Worm (Caenorhabditis elegans) whole organism, L4 larva: Measurements from ENCODE around the gene ZK632.4.

Experiments used
- F10B5.3 ChIP-seq: sonication (generic microtip); optimal IDR thresholded peaks from 2 replicates; lab custom pipeline; 2016; ENCODE audit warnings: mild to moderate bottlenecking, missing genetic modification characterization, missing compliant biosample characterization
- F44E2.7 ChIP-seq: fragments of 200-800 bp; sonication (Bioruptor generic); IDR thresholded peaks from 2 replicates; pipeline ENCODE4 v2.1.2; 2022; ENCODE audit warnings: missing genetic modification characterization, missing compliant biosample characterization
- T20F7.1 ChIP-seq: fragments of 200-800 bp; sonication (Bioruptor generic); optimal IDR thresholded peaks from 2 replicates; lab custom pipeline; 2018; ENCODE audit warnings: mild to moderate bottlenecking, missing genetic modification characterization, missing compliant biosample characterization
- T26A8.4 ChIP-seq: fragments of 200-800 bp; sonication (Bioruptor generic); IDR thresholded peaks from 2 replicates; pipeline ENCODE4 v1.3.6; 2022; ENCODE audit warnings: missing genetic modification characterization, missing compliant biosample characterization
- Y5F2A.4 ChIP-seq: fragments of 200-800 bp; sonication (Bioruptor generic); optimal IDR thresholded peaks from 2 replicates; lab custom pipeline; 2018; ENCODE audit warnings: mild to moderate bottlenecking, missing genetic modification characterization, missing compliant biosample characterization
- Y75B8A.6 ChIP-seq: fragments of 200-800 bp; sonication (Bioruptor generic); IDR thresholded peaks from 2 replicates; pipeline ENCODE4 v1.3.6; 2022; ENCODE audit warnings: missing genetic modification reagents, missing genetic modification characterization, missing compliant biosample characterization
- ZK546.5 ChIP-seq, 2 experiments: sonication (generic microtip); optimal IDR thresholded peaks; 2 replicates each; lab custom pipeline; 2017; ENCODE audit warnings: missing biosample characterization in 2 of 2, missing genetic modification characterization in 2 of 2
- aly-2 ChIP-seq: sonication (generic microtip); optimal IDR thresholded peaks from 2 replicates; lab custom pipeline; 2018; ENCODE audit warnings: missing biosample characterization, missing genetic modification characterization
- cey-2 ChIP-seq: sonication (generic microtip); optimal IDR thresholded peaks from 3 replicates; lab custom pipeline; 2017; ENCODE audit warnings: missing genetic modification characterization, mild to moderate bottlenecking, missing compliant biosample characterization, antibody characterized with exemption, borderline replicate concordance; ENCODE audit not compliant: insufficient read depth
- daf-16 ChIP-seq, 3 experiments: sonication (generic microtip); optimal IDR thresholded peaks; 2 replicates each; lab custom pipeline; 2016 to 2017; ENCODE audit warnings: missing genetic modification characterization in 3 of 3, missing genetic modification reagents in 3 of 3, mild to moderate bottlenecking in 2 of 3, missing compliant biosample characterization in 2 of 3, missing biosample characterization in 1 of 3, moderate library complexity in 1 of 3
- daf-19 ChIP-seq: fragments of 200-800 bp; sonication (Bioruptor generic); conservative IDR thresholded peaks from 2 replicates; pipeline ENCODE4 v1.3.6; 2022; ENCODE audit warnings: missing genetic modification characterization, missing compliant biosample characterization
- dmd-6 ChIP-seq: fragments of 200-800 bp; sonication (Bioruptor generic); IDR thresholded peaks from 2 replicates; pipeline ENCODE4 v1.3.6; 2022; ENCODE audit warnings: missing genetic modification reagents, missing genetic modification characterization, missing compliant biosample characterization
- dmd-8 ChIP-seq: fragments of 200-800 bp; sonication (Bioruptor generic); IDR thresholded peaks from 2 replicates; pipeline ENCODE4 v1.3.6; 2022; ENCODE audit warnings: missing genetic modification characterization, missing compliant biosample characterization
- dpl-1 ChIP-seq: fragments of 150-350 bp; optimal IDR thresholded peaks from 2 replicates; lab custom pipeline; 2014; ENCODE audit warnings: missing biosample characterization, missing genetic modification reagents, missing genetic modification characterization
- duxl-1 ChIP-seq: sonication (generic microtip); optimal IDR thresholded peaks from 2 replicates; lab custom pipeline; 2016; ENCODE audit warnings: mild to moderate bottlenecking, missing genetic modification characterization, moderate library complexity, missing compliant biosample characterization; ENCODE audit not compliant: poor library complexity
- dve-1 ChIP-seq: sonication (generic microtip); optimal IDR thresholded peaks from 2 replicates; lab custom pipeline; 2017; ENCODE audit warnings: antibody characterized with exemption, mild to moderate bottlenecking, missing genetic modification characterization, missing compliant biosample characterization; ENCODE audit not compliant: insufficient read depth
- egl-27 ChIP-seq: sonication (generic microtip); optimal IDR thresholded peaks from 3 replicates; lab custom pipeline; 2017; ENCODE audit warnings: missing biosample characterization, missing genetic modification reagents, missing genetic modification characterization
- fkh-10 ChIP-seq: fragments of 150-350 bp; optimal IDR thresholded peaks from 2 replicates; lab custom pipeline; 2014; ENCODE audit warnings: missing biosample characterization, missing genetic modification reagents, missing genetic modification characterization
- gei-8 ChIP-seq: fragments of 200-800 bp; sonication (Bioruptor generic); optimal IDR thresholded peaks from 2 replicates; lab custom pipeline; 2018; ENCODE audit warnings: mild to moderate bottlenecking, missing genetic modification characterization, missing compliant biosample characterization
- jun-1 ChIP-seq: fragments of 150-350 bp; optimal IDR thresholded peaks from 2 replicates; lab custom pipeline; 2014; ENCODE audit warnings: missing biosample characterization, missing genetic modification reagents, missing genetic modification characterization
- lin-38 ChIP-seq: fragments of 200-800 bp; sonication (Bioruptor generic); IDR thresholded peaks from 2 replicates; pipeline ENCODE4 v1.3.6; 2022; ENCODE audit warnings: missing genetic modification reagents, missing genetic modification characterization, missing compliant biosample characterization
- lir-3 ChIP-seq: sonication (generic microtip); optimal IDR thresholded peaks from 2 replicates; lab custom pipeline; 2016; ENCODE audit warnings: mild to moderate bottlenecking, missing genetic modification characterization, missing compliant biosample characterization
- lsy-2 ChIP-seq, 2 experiments: fragments of 150-350 bp in 1 of 2; sonication (generic microtip) in 1 of 2; optimal IDR thresholded peaks; 2 replicates each; lab custom pipeline; 2014 to 2017; ENCODE audit warnings: missing biosample characterization in 2 of 2, missing genetic modification characterization in 2 of 2
- madf-5 ChIP-seq, 2 experiments: fragments of 200-800 bp; sonication (Bioruptor generic); IDR thresholded peaks; 2 replicates each; pipeline ENCODE4 v1.3.6; 2022; ENCODE audit warnings: missing compliant biosample characterization in 2 of 2, missing genetic modification characterization in 2 of 2
- nhr-28 ChIP-seq: fragments of 150-350 bp; optimal IDR thresholded peaks from 2 replicates; lab custom pipeline; 2014; ENCODE audit warnings: missing biosample characterization, missing genetic modification characterization
- nhr-48 ChIP-seq: sonication (generic microtip); optimal IDR thresholded peaks from 2 replicates; lab custom pipeline; 2016; ENCODE audit warnings: mild to moderate bottlenecking, missing genetic modification characterization, missing compliant biosample characterization
- pha-4 ChIP-seq, 2 experiments: fragments of 150-350 bp in 1 of 2; fragments of 200-800 bp in 1 of 2; sonication (Bioruptor generic) in 1 of 2; IDR thresholded peaks in 1 of 2; optimal IDR thresholded peaks in 1 of 2; 2 replicates each; pipeline versions ENCODE4 v1.3.6 to Lab custom; 2014 to 2022; ENCODE audit warnings: missing genetic modification characterization in 2 of 2, missing genetic modification reagents in 2 of 2, missing biosample characterization in 1 of 2, missing compliant biosample characterization in 1 of 2
- pqm-1 ChIP-seq: sonication (generic microtip); optimal IDR thresholded peaks from 2 replicates; lab custom pipeline; 2017; ENCODE audit warnings: missing biosample characterization, missing genetic modification characterization
- rbr-2 ChIP-seq: sonication (generic microtip); optimal IDR thresholded peaks from 2 replicates; lab custom pipeline; 2016; ENCODE audit warnings: missing genotype, missing genetic modification characterization, missing compliant biosample characterization
- skn-1 ChIP-seq: fragments of 150-350 bp; optimal IDR thresholded peaks from 2 replicates; lab custom pipeline; 2014; ENCODE audit warnings: missing biosample characterization, missing genetic modification characterization
- snpc-4 ChIP-seq: fragments of 150-350 bp; optimal IDR thresholded peaks from 2 replicates; lab custom pipeline; 2014; ENCODE audit warnings: missing biosample characterization, missing genetic modification characterization
- spr-1 ChIP-seq: sonication (generic microtip); optimal IDR thresholded peaks from 2 replicates; lab custom pipeline; 2016; ENCODE audit warnings: mild to moderate bottlenecking, missing genetic modification characterization, missing compliant biosample characterization
- spr-3 ChIP-seq: fragments of 200-800 bp; sonication (Bioruptor generic); optimal IDR thresholded peaks from 2 replicates; lab custom pipeline; 2018; ENCODE audit warnings: mild to moderate bottlenecking, missing genetic modification characterization, missing compliant biosample characterization
- tag-97 ChIP-seq: fragments of 200-800 bp; sonication (Bioruptor generic); IDR thresholded peaks from 2 replicates; pipeline ENCODE4 v1.3.6; 2022; ENCODE audit warnings: missing genetic modification characterization, missing compliant biosample characterization
- tra-1 ChIP-seq: fragments of 200-800 bp; sonication (Bioruptor generic); IDR thresholded peaks from 2 replicates; pipeline ENCODE4 v1.3.6; 2022; ENCODE audit warnings: missing genetic modification reagents, missing genetic modification characterization, missing compliant biosample characterization
- unc-130 ChIP-seq: sonication (generic microtip); optimal IDR thresholded peaks from 2 replicates; lab custom pipeline; 2016; ENCODE audit warnings: missing genetic modification reagents, missing genetic modification characterization, missing compliant biosample characterization
- unc-62 ChIP-seq, 3 experiments: fragments of 150-350 bp in 1 of 3; sonication (generic microtip); optimal IDR thresholded peaks in 2 of 3; peaks in 1 of 3; 1 replicate in 1 of 3; 2 replicates in 2 of 3; lab custom pipeline; 2014 to 2017; ENCODE audit warnings: missing biosample characterization in 3 of 3, missing genetic modification characterization in 3 of 3, missing genetic modification reagents in 3 of 3, missing genotype in 1 of 3
- vab-7 ChIP-seq: fragments of 200-800 bp; sonication (Bioruptor generic); IDR thresholded peaks from 2 replicates; pipeline ENCODE4 v1.3.6; 2022; ENCODE audit warnings: missing genetic modification reagents, missing genetic modification characterization, missing compliant biosample characterization
- zag-1 ChIP-seq: fragments of 150-350 bp; optimal IDR thresholded peaks from 2 replicates; lab custom pipeline; 2014; ENCODE audit warnings: missing biosample characterization, missing genetic modification characterization
- zip-11 ChIP-seq: fragments of 200-800 bp; sonication (Bioruptor generic); IDR thresholded peaks from 2 replicates; pipeline ENCODE4 v1.3.6; 2022; ENCODE audit warnings: missing genetic modification characterization, missing compliant biosample characterization

The ZK632.4 gene

DNA sequence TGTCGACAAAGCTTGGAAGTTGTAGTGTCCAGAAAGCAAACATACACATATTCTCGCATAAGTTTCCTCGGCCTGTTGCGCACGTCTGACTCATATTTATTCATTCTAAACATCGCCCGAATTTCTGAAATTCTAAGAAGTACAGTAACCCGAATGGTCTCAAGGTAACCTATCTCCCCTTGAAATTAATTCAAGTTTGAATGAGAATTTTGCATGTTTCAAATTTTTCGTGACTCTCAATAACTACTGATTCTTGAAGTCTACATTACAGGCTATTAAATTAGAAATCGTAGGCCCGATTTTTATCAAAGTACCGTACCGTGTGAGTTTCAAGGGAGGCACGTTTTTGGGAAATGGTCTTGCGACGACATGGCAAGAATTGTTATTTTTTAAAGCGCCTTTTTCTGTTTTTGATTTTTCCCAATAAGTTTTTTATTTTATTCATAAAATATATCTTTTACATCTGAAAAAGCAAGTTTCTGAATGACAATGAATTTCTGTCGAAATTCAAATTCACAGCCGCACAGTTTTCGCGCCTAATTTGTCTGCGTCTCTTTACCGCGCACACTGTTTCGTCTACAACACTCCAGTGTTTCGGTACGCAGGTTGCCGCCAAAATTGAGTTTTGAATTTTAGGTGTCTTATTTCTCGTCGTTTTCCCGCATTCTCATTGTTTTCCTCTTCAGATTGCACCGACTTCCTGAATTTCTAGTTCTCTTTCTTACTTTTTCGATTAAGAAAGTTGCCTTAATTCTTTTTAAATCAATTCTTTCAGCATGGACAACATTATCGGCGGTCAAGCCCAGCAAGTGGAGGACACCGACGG, 13.4 kb downstream of the ZK632.4 start, which contains the start of the genes R10E11.9 and mcm-6:
R10E11.9 (minus strand) TSS at position 51 of the 826 bp plus-strand sequence.
mcm-6 (plus strand) TSS at position 776 of the 826 bp plus-strand sequence.
- no peak for TF ChIP-seq daf-16 (GFP tag; optimal IDR thresholded peaks at IDR 0.05; lab: Kevin White, UChicago)
- peak; percentile 23 for TF ChIP-seq daf-16 (tag; optimal IDR thresholded peaks at IDR 0.05; lab: Kevin White, UChicago)
- no peak for TF ChIP-seq duxl-1 (tag; lab: Kevin White, UChicago)
- TF ChIP-seq tag-97 (GFP tag; lab: Robert Waterston, UW) = no peak
- peak; percentile 79 for TF ChIP-seq dpl-1 (GFP tag; lab: Kevin White, UChicago)
- peak in 1 of 2 experiments; percentile 11 for TF ChIP-seq unc-62 (GFP tag; optimal IDR thresholded peaks at IDR 0.05 in 1 of 2; lab: Kevin White, UChicago)
- no peak for TF ChIP-seq unc-62 (tag; optimal IDR thresholded peaks at IDR 0.05; lab: Kevin White, UChicago)
- peak; percentile 70 for TF ChIP-seq nhr-28
- peak; percentile 62 for TF ChIP-seq unc-130 (GFP tag; lab: Kevin White, UChicago)

DNA sequence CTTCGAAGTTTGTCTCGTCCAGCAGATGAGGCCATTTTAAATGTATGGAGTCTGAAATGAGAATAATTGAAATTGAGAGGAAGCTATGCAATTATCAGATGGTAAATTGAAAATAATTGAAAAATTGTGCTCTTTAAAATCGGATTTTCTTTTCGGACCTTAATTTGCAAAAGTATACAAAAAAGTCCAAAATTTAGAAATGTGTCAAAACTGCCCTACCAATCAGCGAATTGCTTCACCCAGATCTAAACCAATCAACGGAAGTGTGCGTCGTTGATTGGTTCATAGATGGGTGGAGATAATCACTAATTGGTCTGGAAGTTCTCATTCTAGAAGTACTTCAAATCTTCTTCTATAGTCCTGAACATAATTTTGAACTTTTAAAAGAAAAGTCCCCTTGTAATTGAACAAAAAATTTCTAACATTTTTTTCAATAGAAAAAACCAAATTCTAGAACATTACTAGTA, 17.6 kb downstream of the ZK632.4 start, which contains the start of gene R10E11.5:
R10E11.5 (minus strand) TSS at position 51 of the 467 bp plus-strand sequence.
- no peak for TF ChIP-seq madf-5 (GFP tag; IDR thresholded peaks at IDR 0.05; lab: Robert Waterston, UW)
- TF ChIP-seq pqm-1 = no peak
- TF ChIP-seq F44E2.7 (GFP tag; lab: Robert Waterston, UW) = no peak
- TF ChIP-seq fkh-10 (GFP tag; lab: Kevin White, UChicago) = no peak
- TF ChIP-seq jun-1 (tag; lab: Kevin White, UChicago) = no peak
- TF ChIP-seq vab-7 (GFP tag; lab: Robert Waterston, UW) = no peak
- TF ChIP-seq tra-1 (GFP tag; lab: Robert Waterston, UW) = no peak
- no peak for TF ChIP-seq dve-1
- TF ChIP-seq, all 104 proteins: peak for 0

DNA sequence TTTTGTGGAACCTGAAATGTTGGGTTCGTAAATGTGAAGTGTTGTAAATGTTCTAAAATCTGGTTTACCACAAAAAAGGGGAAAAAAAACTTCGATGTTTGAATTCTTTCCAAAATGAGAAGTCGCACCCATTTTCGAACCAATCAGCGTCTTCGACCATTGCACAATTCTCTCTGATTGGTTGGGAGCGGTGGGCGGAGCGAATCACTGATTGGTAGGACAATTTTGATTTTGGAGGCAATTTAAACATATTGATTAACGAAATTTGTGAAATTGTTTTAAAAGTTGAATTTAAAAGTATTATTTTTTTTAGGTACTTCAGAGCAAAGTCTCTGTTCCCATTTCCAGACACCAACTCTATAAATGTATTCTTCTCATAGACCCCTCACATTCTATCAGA, 18.2 kb downstream of the ZK632.4 start:
- TF ChIP-seq ZK546.5 (tag; optimal IDR thresholded peaks at IDR 0.05; lab: Kevin White, UChicago) (no peak), lir-3 (tag; lab: Kevin White, UChicago) (no peak), skn-1 (no peak), Y5F2A.4 (GFP tag; lab: Kevin White, UChicago) (no peak), fkh-10 (GFP tag; lab: Kevin White, UChicago) (no peak), Y75B8A.6 (GFP tag; lab: Robert Waterston, UW) (no peak), spr-3 (GFP tag; lab: Kevin White, UChicago) (no peak), pha-4 (GFP tag; IDR thresholded peaks at IDR 0.05; lab: Robert Waterston, UW) (no peak), pha-4 (tag; optimal IDR thresholded peaks at IDR 0.05; lab: Kevin White, UChicago) (no peak), aly-2 (tag; lab: Kevin White, UChicago) (no peak), zip-11 (GFP tag; lab: Robert Waterston, UW) (no peak), gei-8 (no peak), rbr-2 (tag; lab: Kevin White, UChicago) (no peak), egl-27 (tag; lab: Kevin White, UChicago) (no peak), daf-19 (GFP tag; lab: Robert Waterston, UW) (no peak)

DNA sequence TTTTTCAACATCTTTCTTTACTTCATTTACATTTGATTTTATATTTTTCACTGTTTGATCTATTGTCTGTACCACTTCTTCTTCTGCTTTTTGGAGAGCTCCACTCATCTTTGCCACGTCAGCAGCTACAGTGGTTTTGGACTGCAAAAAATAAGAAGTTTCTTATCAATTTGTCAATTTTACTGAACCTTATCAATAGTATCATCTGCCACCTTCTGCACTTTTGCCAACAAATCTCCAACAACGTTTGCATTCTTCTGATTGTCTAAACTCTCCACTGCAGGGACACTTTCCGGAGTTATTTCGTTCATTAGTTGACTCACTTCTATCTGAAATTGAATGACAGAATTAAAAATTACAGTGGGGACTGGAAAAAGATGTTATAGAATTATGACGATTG, 20.5 kb downstream of the ZK632.4 start:
- TF ChIP-seq zip-11 (GFP tag; lab: Robert Waterston, UW) (no peak), cey-2 (no peak), F10B5.3 (tag; lab: Kevin White, UChicago) (no peak), ZK546.5 (tag; optimal IDR thresholded peaks at IDR 0.05; lab: Kevin White, UChicago) (no peak), lsy-2 (tag; optimal IDR thresholded peaks at IDR 0.05; lab: Kevin White, UChicago) (peak in 1 of 2 experiments; percentile 10), dve-1 (peak; percentile 54), egl-27 (tag; lab: Kevin White, UChicago) (no peak), daf-16 (GFP tag; optimal IDR thresholded peaks at IDR 0.05; lab: Kevin White, UChicago) (no peak), daf-16 (tag; optimal IDR thresholded peaks at IDR 0.05; lab: Kevin White, UChicago) (peak; percentile 33), pqm-1 (peak; percentile 88), nhr-48 (tag; lab: Kevin White, UChicago) (no peak), vab-7 (GFP tag; lab: Robert Waterston, UW) (no peak), T20F7.1 (GFP tag; lab: Kevin White, UChicago) (peak; percentile 5), zag-1 (tag; lab: Kevin White, UChicago) (no peak), dmd-8 (GFP tag; lab: Robert Waterston, UW) (no peak), T26A8.4 (GFP tag; lab: Robert Waterston, UW) (no peak), dmd-6 (GFP tag; lab: Robert Waterston, UW) (peak; percentile 74), spr-1 (tag; lab: Kevin White, UChicago) (no peak), madf-5 (GFP tag; IDR thresholded peaks at IDR 0.05; lab: Robert Waterston, UW) (no peak), snpc-4 (tag; lab: Kevin White, UChicago) (no peak), unc-130 (GFP tag; lab: Kevin White, UChicago) (no peak), lin-38 (0 out of 2 replicates have a peak, but pooled peaks have one; percentile 31)
